Fruit fly (Drosophila melanogaster) whole organism: ENCODE data around the gene Cdc6.

Experiments used
- CG8478 ChIP-seq: fragments of >200 bp; optimal IDR thresholded peaks from 2 replicates; lab custom pipeline; 2018; ENCODE audit warnings: inconsistent platforms
- EcR ChIP-seq, 2 experiments: fragments of >200 bp; optimal IDR thresholded peaks; 2 replicates each; lab custom pipeline; 2017; ENCODE audit warnings: missing biosample characterization in 2 of 2, missing genetic modification characterization in 2 of 2, missing genetic modification reagents in 2 of 2
- pan ChIP-seq: fragments of >200 bp; optimal IDR thresholded peaks from 2 replicates; lab custom pipeline; 2017
- psq ChIP-seq: fragments of >200 bp; optimal IDR thresholded peaks from 2 replicates; lab custom pipeline; 2017
- usp ChIP-seq: fragments of >200 bp; optimal IDR thresholded peaks from 2 replicates; lab custom pipeline; 2017; ENCODE audit warnings: missing biosample characterization, missing genetic modification characterization, mixed read lengths

DNA sequence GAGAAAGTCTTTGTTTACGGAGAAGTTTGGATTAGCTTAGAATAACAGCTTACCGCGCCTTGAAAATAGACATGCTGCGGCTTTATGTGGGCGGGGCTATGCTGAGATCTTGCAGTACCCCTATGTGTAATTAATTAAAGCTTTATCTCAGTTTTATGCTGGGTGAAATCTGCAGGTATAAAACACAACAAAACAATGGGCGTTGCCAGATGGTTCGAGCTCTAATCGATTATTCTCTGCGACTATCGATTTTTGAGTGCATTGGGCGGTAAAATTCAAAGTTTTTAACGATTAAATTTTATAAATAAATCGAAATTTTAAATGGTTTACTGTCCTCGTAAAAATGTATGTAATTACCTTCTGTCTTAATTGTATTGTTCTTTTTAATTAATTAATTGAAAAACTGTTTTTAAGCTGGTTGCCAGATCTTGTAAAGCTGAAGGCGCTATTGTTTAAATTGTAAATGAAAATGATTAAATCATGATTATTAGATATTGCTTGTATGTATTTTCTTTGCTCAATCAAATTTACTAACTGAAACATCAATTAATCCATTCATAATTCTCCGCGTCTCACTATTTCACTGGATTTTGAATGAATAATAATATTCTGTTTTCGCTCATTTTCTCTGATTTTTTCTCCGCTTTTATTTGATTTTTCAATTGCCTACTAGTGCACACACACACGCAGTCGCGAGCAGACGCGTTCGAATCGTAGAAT is 10.0 kb downstream of the Cdc6 start, which contains the start of the genes GAPsec and Zasp66:
- TF ChIP-seq usp (GFP tag; lab: Kevin White, UChicago) (no peak), CG8478 (lab: Kevin White, UChicago) (no peak), pan (lab: Kevin White, UChicago) (no peak), EcR (GFP tag; optimal IDR thresholded peaks at IDR 0.05; lab: Kevin White, UChicago) (no peak), psq (lab: Kevin White, UChicago) (no peak)
